Fruit fly (Drosophila melanogaster) whole organism, wandering third instar larva: ENCODE data around the gene Mgstl.

ENCODE experiments used
- Abd-B ChIP-seq: fragments of >200 bp; optimal IDR thresholded peaks from 2 replicates; lab custom pipeline; 2017; ENCODE audit warnings: missing biosample characterization, missing genetic modification characterization
- Dfd ChIP-seq: fragments of >200 bp; optimal IDR thresholded peaks from 2 replicates; lab custom pipeline; 2017; ENCODE audit warnings: missing biosample characterization, missing genetic modification characterization
- Hr78 ChIP-seq: fragments of >200 bp; optimal IDR thresholded peaks from 2 replicates; lab custom pipeline; 2017; ENCODE audit warnings: missing biosample characterization, missing genetic modification characterization
- Myc ChIP-seq: fragments of >200 bp; optimal IDR thresholded peaks from 2 replicates; lab custom pipeline; 2017
- Rel ChIP-seq, 2 experiments: fragments of 200-800 bp; sonication (Bioruptor generic) in 1 of 2; optimal IDR thresholded peaks; 2 replicates in 1 of 2; 3 replicates in 1 of 2; lab custom pipeline; 2016 to 2019; ENCODE audit warnings: mild to moderate bottlenecking in 2 of 2, missing biosample characterization in 2 of 2, missing genetic modification characterization in 2 of 2, moderate library complexity in 1 of 2
- br ChIP-seq: fragments of 200-800 bp; sonication (Bioruptor generic); optimal IDR thresholded peaks from 2 replicates; lab custom pipeline; 2016; ENCODE audit warnings: missing biosample characterization, missing genetic modification characterization
- brk ChIP-seq: fragments of 200-800 bp; sonication (Bioruptor generic); optimal IDR thresholded peaks from 2 replicates; lab custom pipeline; 2016; ENCODE audit warnings: missing biosample characterization, mild to moderate bottlenecking, missing genetic modification characterization
- dl ChIP-seq, 2 experiments: fragments of 175-275, 200-275 bp in 1 of 2; fragments of 200-275 bp in 1 of 2; sonication (Bioruptor generic); optimal IDR thresholded peaks; lab custom pipeline; 2018; ENCODE audit warnings: mild to moderate bottlenecking in 2 of 2, missing biosample characterization in 2 of 2, missing genetic modification characterization in 2 of 2, moderate library complexity in 2 of 2; ENCODE audit not compliant: partially characterized antibody in 2 of 2, insufficient read depth in 1 of 2
- fru ChIP-seq: fragments of 200-800 bp; sonication (Bioruptor generic); optimal IDR thresholded peaks from 3 replicates; lab custom pipeline; 2016; ENCODE audit warnings: missing biosample characterization, mild to moderate bottlenecking, missing genetic modification characterization
- h ChIP-seq: fragments of 200-800 bp; sonication (Bioruptor generic); optimal IDR thresholded peaks from 3 replicates; lab custom pipeline; 2016; ENCODE audit warnings: missing biosample characterization, mild to moderate bottlenecking, missing genetic modification characterization
- lola ChIP-seq: fragments of >200 bp; optimal IDR thresholded peaks from 2 replicates; lab custom pipeline; 2017; ENCODE audit warnings: missing biosample characterization, missing genetic modification characterization
- psq ChIP-seq: fragments of 200-800 bp; sonication (Bioruptor generic); optimal IDR thresholded peaks from 3 replicates; lab custom pipeline; 2017; ENCODE audit warnings: missing biosample characterization, mild to moderate bottlenecking, missing genetic modification characterization, moderate library complexity
- rgr ChIP-seq: fragments of 200-800 bp; sonication (Bioruptor generic); optimal IDR thresholded peaks from 3 replicates; lab custom pipeline; 2016; ENCODE audit warnings: missing biosample characterization, mild to moderate bottlenecking, missing genetic modification characterization
- woc ChIP-seq: sonication (Bioruptor generic); optimal IDR thresholded peaks from 2 replicates; lab custom pipeline; 2016; ENCODE audit warnings: missing biosample characterization, mild to moderate bottlenecking, missing genetic modification characterization

DNA sequence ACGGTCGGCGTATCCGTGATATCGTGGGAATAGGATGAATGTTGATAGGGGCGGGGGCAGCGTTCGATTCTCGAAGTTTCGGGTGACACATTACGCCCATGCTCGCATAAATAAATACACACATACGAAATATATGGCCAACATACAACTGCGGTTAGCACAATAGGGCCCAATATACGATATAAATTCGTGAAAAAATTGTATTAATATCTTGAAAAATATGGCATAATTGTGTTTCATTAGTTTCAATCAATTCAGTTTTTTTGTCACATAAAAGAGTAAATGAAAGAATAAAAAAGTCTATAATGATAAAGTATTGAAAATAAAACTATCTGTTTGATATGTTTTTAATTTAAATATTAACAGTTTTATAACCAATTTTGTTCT, 6.0 kb upstream of the Mgstl start:
- TF ChIP-seq dl (GFP tag; optimal IDR thresholded peaks at IDR 0.05; lab: Kevin White, UChicago; ENCODE audit: insufficient read depth in 1 of 2, partially characterized antibody in 2 of 2) (no peak), woc (GFP tag; lab: Kevin White, UChicago) (peak; percentile 13), Dfd (GFP tag; lab: Kevin White, UChicago) (no peak), Rel (GFP tag; optimal IDR thresholded peaks at IDR 0.05; lab: Kevin White, UChicago) (no peak), Rel (tag; optimal IDR thresholded peaks at IDR 0.05; lab: Kevin White, UChicago) (no peak), rgr (no peak), fru (no peak), psq (GFP tag; lab: Kevin White, UChicago) (no peak), brk (GFP tag; lab: Kevin White, UChicago) (no peak), Abd-B (GFP tag; lab: Kevin White, UChicago) (no peak), Hr78 (GFP tag; lab: Kevin White, UChicago) (no peak), br (no peak), h (no peak), lola (GFP tag; lab: Kevin White, UChicago) (no peak), Myc (lab: Kevin White, UChicago) (no peak)
